Fruit fly (Drosophila melanogaster) whole organism, wandering third instar larva: ENCODE measurements around the gene tws.

Experiments
- Abd-B ChIP-seq: fragments of >200 bp; optimal IDR thresholded peaks from 2 replicates; lab custom pipeline; 2017; ENCODE audit warnings: missing biosample characterization, missing genetic modification characterization
- CG32264 ChIP-seq: fragments of 200-800 bp; sonication (Bioruptor generic); optimal IDR thresholded peaks from 2 replicates; lab custom pipeline; 2016; ENCODE audit warnings: missing biosample characterization, missing genetic modification characterization
- CG9705 ChIP-seq: fragments of 200-800 bp; sonication (Bioruptor generic); optimal IDR thresholded peaks from 2 replicates; lab custom pipeline; 2018; ENCODE audit warnings: missing biosample characterization, mild to moderate bottlenecking, missing genetic modification characterization
- CrebA ChIP-seq: fragments of 200-800 bp; sonication (Bioruptor generic); optimal IDR thresholded peaks from 2 replicates; lab custom pipeline; 2016; ENCODE audit warnings: missing biosample characterization, mild to moderate bottlenecking, missing genetic modification characterization, borderline replicate concordance
- Dfd ChIP-seq: fragments of >200 bp; optimal IDR thresholded peaks from 2 replicates; lab custom pipeline; 2017; ENCODE audit warnings: missing biosample characterization, missing genetic modification characterization
- Dif ChIP-seq: fragments of 200-275, 200-300 bp; sonication (Bioruptor generic); optimal IDR thresholded peaks from 2 replicates; lab custom pipeline; 2018; ENCODE audit warnings: missing biosample characterization, missing genetic modification characterization; ENCODE audit not compliant: partially characterized antibody
- GATAd ChIP-seq: sonication (Bioruptor generic); optimal IDR thresholded peaks from 2 replicates; lab custom pipeline; 2016; ENCODE audit warnings: missing biosample characterization, missing genetic modification characterization
- HLH106 ChIP-seq: fragments of 200-800 bp; optimal IDR thresholded peaks from 3 replicates; lab custom pipeline; 2019; ENCODE audit warnings: missing biosample characterization, mild to moderate bottlenecking, missing genetic modification characterization, moderate library complexity
- Hnf4 ChIP-seq: fragments of 200-800 bp; sonication (Bioruptor generic); optimal IDR thresholded peaks from 2 replicates; lab custom pipeline; 2016; ENCODE audit warnings: missing biosample characterization, mild to moderate bottlenecking, missing genetic modification characterization
- Hr78 ChIP-seq: fragments of >200 bp; optimal IDR thresholded peaks from 2 replicates; lab custom pipeline; 2017; ENCODE audit warnings: missing biosample characterization, missing genetic modification characterization
- Hr83 ChIP-seq: fragments of 200-300 bp; sonication (Bioruptor generic); optimal IDR thresholded peaks from 2 replicates; lab custom pipeline; 2016; ENCODE audit warnings: missing biosample characterization, mild to moderate bottlenecking, missing genetic modification characterization, moderate library complexity; ENCODE audit not compliant: poor library complexity, severe bottlenecking
- Jra ChIP-seq: sonication (Bioruptor generic); optimal IDR thresholded peaks from 2 replicates; lab custom pipeline; 2016; ENCODE audit warnings: missing biosample characterization, missing genetic modification characterization
- Mio ChIP-seq: sonication (Bioruptor generic); optimal IDR thresholded peaks from 2 replicates; lab custom pipeline; 2016; ENCODE audit warnings: missing biosample characterization, missing genetic modification characterization
- Myc ChIP-seq: fragments of >200 bp; optimal IDR thresholded peaks from 2 replicates; lab custom pipeline; 2017
- N ChIP-seq: fragments of >200 bp; optimal IDR thresholded peaks from 2 replicates; lab custom pipeline; 2018; ENCODE audit warnings: missing biosample characterization, missing external identifiers, missing genetic modification characterization
- OdsH ChIP-seq: fragments of 200-800 bp; sonication (Bioruptor generic); optimal IDR thresholded peaks from 2 replicates; lab custom pipeline; 2016; ENCODE audit warnings: missing biosample characterization, mild to moderate bottlenecking, missing genetic modification characterization
- Rel ChIP-seq, 2 experiments: fragments of 200-800 bp; sonication (Bioruptor generic) in 1 of 2; optimal IDR thresholded peaks; 2 replicates in 1 of 2; 3 replicates in 1 of 2; lab custom pipeline; 2016 to 2019; ENCODE audit warnings: mild to moderate bottlenecking in 2 of 2, missing biosample characterization in 2 of 2, missing genetic modification characterization in 2 of 2, moderate library complexity in 1 of 2
- Sp1 ChIP-seq: fragments of 200-800 bp; sonication (Bioruptor generic); optimal IDR thresholded peaks from 3 replicates; lab custom pipeline; 2019; ENCODE audit warnings: missing biosample characterization, mild to moderate bottlenecking, missing genetic modification characterization, moderate library complexity
- Vsx2 ChIP-seq: fragments of 200-300, 225-300 bp; sonication (Bioruptor generic); optimal IDR thresholded peaks from 2 replicates; lab custom pipeline; 2018; ENCODE audit warnings: missing biosample characterization, missing genetic modification characterization; ENCODE audit not compliant: partially characterized antibody
- br ChIP-seq: fragments of 200-800 bp; sonication (Bioruptor generic); optimal IDR thresholded peaks from 2 replicates; lab custom pipeline; 2016; ENCODE audit warnings: missing biosample characterization, missing genetic modification characterization
- dl ChIP-seq, 2 experiments: fragments of 175-275, 200-275 bp in 1 of 2; fragments of 200-275 bp in 1 of 2; sonication (Bioruptor generic); optimal IDR thresholded peaks; lab custom pipeline; 2018; ENCODE audit warnings: mild to moderate bottlenecking in 2 of 2, missing biosample characterization in 2 of 2, missing genetic modification characterization in 2 of 2, moderate library complexity in 2 of 2; ENCODE audit not compliant: partially characterized antibody in 2 of 2, insufficient read depth in 1 of 2
- dmrt93B ChIP-seq: fragments of 200-800 bp; sonication (Bioruptor generic); optimal IDR thresholded peaks from 2 replicates; lab custom pipeline; 2018; ENCODE audit warnings: missing biosample characterization, mild to moderate bottlenecking, missing genetic modification characterization
- dsf ChIP-seq: sonication (Bioruptor generic); optimal IDR thresholded peaks from 2 replicates; lab custom pipeline; 2016; ENCODE audit warnings: missing biosample characterization, missing genetic modification characterization, borderline replicate concordance
- ey ChIP-seq: fragments of 200-800 bp; sonication (Bioruptor generic); optimal IDR thresholded peaks from 2 replicates; lab custom pipeline; 2016; ENCODE audit warnings: missing biosample characterization, missing genetic modification characterization
- foxo ChIP-seq, 2 experiments: fragments of 200-800 bp; sonication (Bioruptor generic); optimal IDR thresholded peaks; 2 replicates in 1 of 2; 3 replicates in 1 of 2; lab custom pipeline; 2016 to 2017; ENCODE audit warnings: missing biosample characterization in 2 of 2, missing genetic modification characterization in 2 of 2
- fru ChIP-seq: fragments of 200-800 bp; sonication (Bioruptor generic); optimal IDR thresholded peaks from 3 replicates; lab custom pipeline; 2016; ENCODE audit warnings: missing biosample characterization, mild to moderate bottlenecking, missing genetic modification characterization
- h ChIP-seq: fragments of 200-800 bp; sonication (Bioruptor generic); optimal IDR thresholded peaks from 3 replicates; lab custom pipeline; 2016; ENCODE audit warnings: missing biosample characterization, mild to moderate bottlenecking, missing genetic modification characterization
- lola ChIP-seq: fragments of >200 bp; optimal IDR thresholded peaks from 2 replicates; lab custom pipeline; 2017; ENCODE audit warnings: missing biosample characterization, missing genetic modification characterization
- pan ChIP-seq: fragments of >200 bp; optimal IDR thresholded peaks from 2 replicates; lab custom pipeline; 2017
- psq ChIP-seq: fragments of 200-800 bp; sonication (Bioruptor generic); optimal IDR thresholded peaks from 3 replicates; lab custom pipeline; 2017; ENCODE audit warnings: missing biosample characterization, mild to moderate bottlenecking, missing genetic modification characterization, moderate library complexity
- rgr ChIP-seq: fragments of 200-800 bp; sonication (Bioruptor generic); optimal IDR thresholded peaks from 3 replicates; lab custom pipeline; 2016; ENCODE audit warnings: missing biosample characterization, mild to moderate bottlenecking, missing genetic modification characterization
- sage ChIP-seq: fragments of 200-800 bp; sonication (Bioruptor generic); optimal IDR thresholded peaks from 2 replicates; lab custom pipeline; 2016; ENCODE audit warnings: missing biosample characterization, mild to moderate bottlenecking, missing genetic modification characterization
- sv ChIP-seq: fragments of 200-800 bp; sonication (Bioruptor generic); optimal IDR thresholded peaks from 3 replicates; lab custom pipeline; 2016; ENCODE audit warnings: missing biosample characterization, missing genetic modification characterization
- tai ChIP-seq: sonication (Bioruptor generic); optimal IDR thresholded peaks from 2 replicates; lab custom pipeline; 2016; ENCODE audit warnings: missing biosample characterization, missing genetic modification characterization
- usp ChIP-seq: fragments of >200 bp; optimal IDR thresholded peaks from 2 replicates; lab custom pipeline; 2017; ENCODE audit warnings: missing biosample characterization, missing genetic modification characterization
- woc ChIP-seq: sonication (Bioruptor generic); optimal IDR thresholded peaks from 2 replicates; lab custom pipeline; 2016; ENCODE audit warnings: missing biosample characterization, mild to moderate bottlenecking, missing genetic modification characterization

tws gene

dm6 chr3R:10081469-10082111, 58.0 kb downstream of the tws start:
- TF ChIP-seq rgr (GFP tag; lab: Kevin White, UChicago) (peak; percentile 22), GATAd (GFP tag; lab: Kevin White, UChicago) (no peak), Myc (no peak), HLH106 (tag; lab: Kevin White, UChicago) (peak; percentile 32), Hnf4 (GFP tag; lab: Kevin White, UChicago) (peak; percentile 42), N (no peak), Abd-B (GFP tag; lab: Kevin White, UChicago) (no peak), Vsx2 (no peak), Mio (GFP tag; lab: Kevin White, UChicago) (no peak), h (GFP tag; lab: Kevin White, UChicago) (peak; percentile 44), dsf (GFP tag; lab: Kevin White, UChicago) (no peak), Hr83 (GFP tag; lab: Kevin White, UChicago) (no peak), ey (GFP tag; lab: Kevin White, UChicago) (peak; percentile 34), br (GFP tag; lab: Kevin White, UChicago) (no peak), Dfd (GFP tag; lab: Kevin White, UChicago) (no peak), psq (no peak), OdsH (GFP tag; lab: Kevin White, UChicago) (no peak), foxo (GFP tag; optimal IDR thresholded peaks at IDR 0.05; lab: Kevin White, UChicago) (peak in 1 of 2 experiments; percentile 28), Dif (peak; percentile 25), sage (GFP tag; lab: Kevin White, UChicago) (no peak), Hr78 (GFP tag; lab: Kevin White, UChicago) (no peak), woc (GFP tag; lab: Kevin White, UChicago) (peak; percentile 78), CG32264 (GFP tag; lab: Kevin White, UChicago) (no peak), usp (GFP tag; lab: Kevin White, UChicago) (no peak), pan (lab: Kevin White, UChicago) (no peak), Rel (GFP tag; optimal IDR thresholded peaks at IDR 0.05; lab: Kevin White, UChicago) (no peak), Rel (tag; optimal IDR thresholded peaks at IDR 0.05; lab: Kevin White, UChicago) (no peak), Sp1 (GFP tag; lab: Kevin White, UChicago) (no peak), dl (GFP tag; optimal IDR thresholded peaks at IDR 0.05; lab: Kevin White, UChicago; ENCODE audit: insufficient read depth in 1 of 2, partially characterized antibody in 2 of 2) (no peak), lola (GFP tag; lab: Kevin White, UChicago) (no peak), CG9705 (GFP tag; lab: Kevin White, UChicago) (no peak), CrebA (GFP tag; lab: Kevin White, UChicago) (no peak)

dm6 chr3R:10080699-10081098, 58.9 kb downstream of the tws start:
- TF ChIP-seq woc (GFP tag; lab: Kevin White, UChicago) (no peak), Dfd (GFP tag; lab: Kevin White, UChicago) (no peak), sv (GFP tag; lab: Kevin White, UChicago) (no peak), ey (GFP tag; lab: Kevin White, UChicago) (no peak), N (peak; percentile 22), lola (GFP tag; lab: Kevin White, UChicago) (no peak), Hr78 (GFP tag; lab: Kevin White, UChicago) (no peak), h (GFP tag; lab: Kevin White, UChicago) (no peak), dl (GFP tag; optimal IDR thresholded peaks at IDR 0.05; lab: Kevin White, UChicago; ENCODE audit: insufficient read depth in 1 of 2, partially characterized antibody in 2 of 2) (no peak), Rel (GFP tag; optimal IDR thresholded peaks at IDR 0.05; lab: Kevin White, UChicago) (no peak), Rel (tag; optimal IDR thresholded peaks at IDR 0.05; lab: Kevin White, UChicago) (no peak), Hnf4 (GFP tag; lab: Kevin White, UChicago) (no peak), Mio (GFP tag; lab: Kevin White, UChicago) (no peak), rgr (GFP tag; lab: Kevin White, UChicago) (no peak), dmrt93B (GFP tag; lab: Kevin White, UChicago) (no peak), Myc (no peak), Abd-B (GFP tag; lab: Kevin White, UChicago) (no peak), CG32264 (GFP tag; lab: Kevin White, UChicago) (no peak), sage (GFP tag; lab: Kevin White, UChicago) (no peak), GATAd (GFP tag; lab: Kevin White, UChicago) (no peak), fru (GFP tag; lab: Kevin White, UChicago) (peak; percentile 33), Dif (no peak), usp (GFP tag; lab: Kevin White, UChicago) (no peak), Vsx2 (no peak), Jra (peak; percentile 1), tai (no peak), psq (no peak), OdsH (GFP tag; lab: Kevin White, UChicago) (peak; percentile 6), HLH106 (tag; lab: Kevin White, UChicago) (no peak)
